Fruit fly (Drosophila melanogaster) whole organism, wandering third instar larva: ENCODE results near the gene CG7656.
A peak's percentile ranks its signal among the peaks of the same experiment; 100 is the strongest.

Experiments
- Abd-B ChIP-seq: fragments of >200 bp; optimal IDR thresholded peaks from 2 replicates; lab custom pipeline; 2017; ENCODE audit warnings: missing biosample characterization, missing genetic modification characterization
- CG32264 ChIP-seq: fragments of 200-800 bp; sonication (Bioruptor generic); optimal IDR thresholded peaks from 2 replicates; lab custom pipeline; 2016; ENCODE audit warnings: missing biosample characterization, missing genetic modification characterization
- CG9705 ChIP-seq: fragments of 200-800 bp; sonication (Bioruptor generic); optimal IDR thresholded peaks from 2 replicates; lab custom pipeline; 2018; ENCODE audit warnings: missing biosample characterization, mild to moderate bottlenecking, missing genetic modification characterization
- CrebA ChIP-seq: fragments of 200-800 bp; sonication (Bioruptor generic); optimal IDR thresholded peaks from 2 replicates; lab custom pipeline; 2016; ENCODE audit warnings: missing biosample characterization, mild to moderate bottlenecking, missing genetic modification characterization, borderline replicate concordance
- Dfd ChIP-seq: fragments of >200 bp; optimal IDR thresholded peaks from 2 replicates; lab custom pipeline; 2017; ENCODE audit warnings: missing biosample characterization, missing genetic modification characterization
- Dif ChIP-seq: fragments of 200-275, 200-300 bp; sonication (Bioruptor generic); optimal IDR thresholded peaks from 2 replicates; lab custom pipeline; 2018; ENCODE audit warnings: missing biosample characterization, missing genetic modification characterization; ENCODE audit not compliant: partially characterized antibody
- GATAd ChIP-seq: sonication (Bioruptor generic); optimal IDR thresholded peaks from 2 replicates; lab custom pipeline; 2016; ENCODE audit warnings: missing biosample characterization, missing genetic modification characterization
- HLH106 ChIP-seq: fragments of 200-800 bp; optimal IDR thresholded peaks from 3 replicates; lab custom pipeline; 2019; ENCODE audit warnings: missing biosample characterization, mild to moderate bottlenecking, missing genetic modification characterization, moderate library complexity
- Hr83 ChIP-seq: fragments of 200-300 bp; sonication (Bioruptor generic); optimal IDR thresholded peaks from 2 replicates; lab custom pipeline; 2016; ENCODE audit warnings: missing biosample characterization, mild to moderate bottlenecking, missing genetic modification characterization, moderate library complexity; ENCODE audit not compliant: poor library complexity, severe bottlenecking
- Jra ChIP-seq: sonication (Bioruptor generic); optimal IDR thresholded peaks from 2 replicates; lab custom pipeline; 2016; ENCODE audit warnings: missing biosample characterization, missing genetic modification characterization
- Mio ChIP-seq: sonication (Bioruptor generic); optimal IDR thresholded peaks from 2 replicates; lab custom pipeline; 2016; ENCODE audit warnings: missing biosample characterization, missing genetic modification characterization
- Myc ChIP-seq: fragments of >200 bp; optimal IDR thresholded peaks from 2 replicates; lab custom pipeline; 2017
- N ChIP-seq: fragments of >200 bp; optimal IDR thresholded peaks from 2 replicates; lab custom pipeline; 2018; ENCODE audit warnings: missing biosample characterization, missing external identifiers, missing genetic modification characterization
- OdsH ChIP-seq: fragments of 200-800 bp; sonication (Bioruptor generic); optimal IDR thresholded peaks from 2 replicates; lab custom pipeline; 2016; ENCODE audit warnings: missing biosample characterization, mild to moderate bottlenecking, missing genetic modification characterization
- Rel ChIP-seq, 2 experiments: fragments of 200-800 bp; sonication (Bioruptor generic) in 1 of 2; optimal IDR thresholded peaks; 2 replicates in 1 of 2; 3 replicates in 1 of 2; lab custom pipeline; 2016 to 2019; ENCODE audit warnings: mild to moderate bottlenecking in 2 of 2, missing biosample characterization in 2 of 2, missing genetic modification characterization in 2 of 2, moderate library complexity in 1 of 2
- Sp1 ChIP-seq: fragments of 200-800 bp; sonication (Bioruptor generic); optimal IDR thresholded peaks from 3 replicates; lab custom pipeline; 2019; ENCODE audit warnings: missing biosample characterization, mild to moderate bottlenecking, missing genetic modification characterization, moderate library complexity
- Vsx2 ChIP-seq: fragments of 200-300, 225-300 bp; sonication (Bioruptor generic); optimal IDR thresholded peaks from 2 replicates; lab custom pipeline; 2018; ENCODE audit warnings: missing biosample characterization, missing genetic modification characterization; ENCODE audit not compliant: partially characterized antibody
- br ChIP-seq: fragments of 200-800 bp; sonication (Bioruptor generic); optimal IDR thresholded peaks from 2 replicates; lab custom pipeline; 2016; ENCODE audit warnings: missing biosample characterization, missing genetic modification characterization
- dl ChIP-seq, 2 experiments: fragments of 175-275, 200-275 bp in 1 of 2; fragments of 200-275 bp in 1 of 2; sonication (Bioruptor generic); optimal IDR thresholded peaks; lab custom pipeline; 2018; ENCODE audit warnings: mild to moderate bottlenecking in 2 of 2, missing biosample characterization in 2 of 2, missing genetic modification characterization in 2 of 2, moderate library complexity in 2 of 2; ENCODE audit not compliant: partially characterized antibody in 2 of 2, insufficient read depth in 1 of 2
- dmrt93B ChIP-seq: fragments of 200-800 bp; sonication (Bioruptor generic); optimal IDR thresholded peaks from 2 replicates; lab custom pipeline; 2018; ENCODE audit warnings: missing biosample characterization, mild to moderate bottlenecking, missing genetic modification characterization
- ey ChIP-seq: fragments of 200-800 bp; sonication (Bioruptor generic); optimal IDR thresholded peaks from 2 replicates; lab custom pipeline; 2016; ENCODE audit warnings: missing biosample characterization, missing genetic modification characterization
- foxo ChIP-seq, 2 experiments: fragments of 200-800 bp; sonication (Bioruptor generic); optimal IDR thresholded peaks; 2 replicates in 1 of 2; 3 replicates in 1 of 2; lab custom pipeline; 2016 to 2017; ENCODE audit warnings: missing biosample characterization in 2 of 2, missing genetic modification characterization in 2 of 2
- fru ChIP-seq: fragments of 200-800 bp; sonication (Bioruptor generic); optimal IDR thresholded peaks from 3 replicates; lab custom pipeline; 2016; ENCODE audit warnings: missing biosample characterization, mild to moderate bottlenecking, missing genetic modification characterization
- h ChIP-seq: fragments of 200-800 bp; sonication (Bioruptor generic); optimal IDR thresholded peaks from 3 replicates; lab custom pipeline; 2016; ENCODE audit warnings: missing biosample characterization, mild to moderate bottlenecking, missing genetic modification characterization
- jim ChIP-seq: fragments of 175-275, 200-325 bp; sonication (Bioruptor generic); optimal IDR thresholded peaks from 2 replicates; lab custom pipeline; 2016; ENCODE audit warnings: missing biosample characterization, mild to moderate bottlenecking, missing genetic modification characterization
- lola ChIP-seq: fragments of >200 bp; optimal IDR thresholded peaks from 2 replicates; lab custom pipeline; 2017; ENCODE audit warnings: missing biosample characterization, missing genetic modification characterization
- pan ChIP-seq: fragments of >200 bp; optimal IDR thresholded peaks from 2 replicates; lab custom pipeline; 2017
- rgr ChIP-seq: fragments of 200-800 bp; sonication (Bioruptor generic); optimal IDR thresholded peaks from 3 replicates; lab custom pipeline; 2016; ENCODE audit warnings: missing biosample characterization, mild to moderate bottlenecking, missing genetic modification characterization
- usp ChIP-seq: fragments of >200 bp; optimal IDR thresholded peaks from 2 replicates; lab custom pipeline; 2017; ENCODE audit warnings: missing biosample characterization, missing genetic modification characterization
- woc ChIP-seq: sonication (Bioruptor generic); optimal IDR thresholded peaks from 2 replicates; lab custom pipeline; 2016; ENCODE audit warnings: missing biosample characterization, mild to moderate bottlenecking, missing genetic modification characterization

Gene CG7656

dm6 chr3L:15636978-15637377, 49.0 kb upstream of the CG7656 start:
- TF ChIP-seq GATAd (GFP tag; lab: Kevin White, UChicago) (no peak), Hr83 (GFP tag; lab: Kevin White, UChicago) (no peak), HLH106 (tag; lab: Kevin White, UChicago) (no peak)

- no peak for TF ChIP-seq jim
- TF ChIP-seq h (GFP tag; lab: Kevin White, UChicago): peak; percentile 26
Measured at dm6 chr3L:15636359-15636758, 48.4 kb upstream of the CG7656 start.

- TF ChIP-seq woc (no peak), h (GFP tag; lab: Kevin White, UChicago) (no peak), fru (no peak), pan (lab: Kevin White, UChicago) (no peak), N (GFP tag; lab: Kevin White, UChicago) (no peak), Myc (lab: Kevin White, UChicago) (no peak), Rel (GFP tag; optimal IDR thresholded peaks at IDR 0.05; lab: Kevin White, UChicago) (no peak), Rel (tag; optimal IDR thresholded peaks at IDR 0.05; lab: Kevin White, UChicago) (no peak), GATAd (GFP tag; lab: Kevin White, UChicago) (no peak), OdsH (GFP tag; lab: Kevin White, UChicago) (no peak), Mio (no peak), Jra (GFP tag; lab: Kevin White, UChicago) (no peak), usp (GFP tag; lab: Kevin White, UChicago) (no peak), dmrt93B (no peak)
- TF ChIP-seq, all 38 proteins: peak for 0
Measured at dm6 chr3L:15634368-15635075, 46.5 kb upstream of the CG7656 start.

dm6 chr3L:15632653-15633052, 44.7 kb upstream of the CG7656 start:
- peak; percentile 14 for TF ChIP-seq rgr (GFP tag; lab: Kevin White, UChicago)
- TF ChIP-seq br (GFP tag; lab: Kevin White, UChicago): peak; percentile 32
- TF ChIP-seq Sp1 (GFP tag; lab: Kevin White, UChicago): peak; percentile 13
- TF ChIP-seq Jra (GFP tag; lab: Kevin White, UChicago): no peak

dm6 chr3L:15631067-15631466, 43.1 kb upstream of the CG7656 start:
- TF ChIP-seq N (GFP tag; lab: Kevin White, UChicago) (no peak), ey (GFP tag; lab: Kevin White, UChicago) (no peak), Sp1 (GFP tag; lab: Kevin White, UChicago) (no peak), Rel (GFP tag; optimal IDR thresholded peaks at IDR 0.05; lab: Kevin White, UChicago) (no peak), Rel (tag; optimal IDR thresholded peaks at IDR 0.05; lab: Kevin White, UChicago) (peak; percentile 33), Jra (GFP tag; lab: Kevin White, UChicago) (no peak), br (GFP tag; lab: Kevin White, UChicago) (no peak), Myc (lab: Kevin White, UChicago) (no peak), Dfd (GFP tag; lab: Kevin White, UChicago) (no peak)

dm6 chr3L:15627295-15627694, 39.3 kb upstream of the CG7656 start:
- TF ChIP-seq lola (GFP tag; lab: Kevin White, UChicago): no peak
- TF ChIP-seq Mio: no peak
- no peak for TF ChIP-seq jim
- TF ChIP-seq Dfd (GFP tag; lab: Kevin White, UChicago): no peak
- no peak for TF ChIP-seq foxo (GFP tag; optimal IDR thresholded peaks at IDR 0.05; lab: Kevin White, UChicago)
- no peak for TF ChIP-seq Jra (GFP tag; lab: Kevin White, UChicago)

- peak; percentile 96 for TF ChIP-seq OdsH (GFP tag; lab: Kevin White, UChicago)
- peak; percentile 42 for TF ChIP-seq Vsx2
- TF ChIP-seq CG32264 (GFP tag; lab: Kevin White, UChicago): peak; percentile 9
- no peak for TF ChIP-seq Myc (lab: Kevin White, UChicago)
- TF ChIP-seq fru: peak; percentile 92
- TF ChIP-seq usp (GFP tag; lab: Kevin White, UChicago): no peak
- TF ChIP-seq Rel (GFP tag; optimal IDR thresholded peaks at IDR 0.05; lab: Kevin White, UChicago): no peak
- peak; percentile 51 for TF ChIP-seq Rel (tag; optimal IDR thresholded peaks at IDR 0.05; lab: Kevin White, UChicago)
- peak; percentile 22 for TF ChIP-seq CrebA (GFP tag; lab: Kevin White, UChicago)
- peak; percentile 95 for TF ChIP-seq dmrt93B
- TF ChIP-seq br (GFP tag; lab: Kevin White, UChicago): peak; percentile 61
- peak; percentile 58 for TF ChIP-seq Jra (GFP tag; lab: Kevin White, UChicago)
- no peak for TF ChIP-seq Mio
- peak; percentile 84 for TF ChIP-seq ey (GFP tag; lab: Kevin White, UChicago)
- no peak for TF ChIP-seq N (GFP tag; lab: Kevin White, UChicago)
- peak; percentile 98 for TF ChIP-seq HLH106 (tag; lab: Kevin White, UChicago)
- TF ChIP-seq woc: peak; percentile 78
- peak; percentile 8 to 42 for TF ChIP-seq dl (GFP tag; optimal IDR thresholded peaks at IDR 0.05; lab: Kevin White, UChicago; ENCODE audit: insufficient read depth in 1 of 2, partially characterized antibody in 2 of 2)
- TF ChIP-seq Abd-B (GFP tag; lab: Kevin White, UChicago): no peak
- peak; percentile 29 to 98 for TF ChIP-seq foxo (GFP tag; optimal IDR thresholded peaks at IDR 0.05; lab: Kevin White, UChicago)
- TF ChIP-seq h (GFP tag; lab: Kevin White, UChicago): peak; percentile 94
- TF ChIP-seq CG9705: peak; percentile 85
- no peak for TF ChIP-seq GATAd (GFP tag; lab: Kevin White, UChicago)
- TF ChIP-seq Dif (GFP tag; lab: Kevin White, UChicago): peak; percentile 28
Measured at dm6 chr3L:15625676-15626414, 37.9 kb upstream of the CG7656 start.
